Worm (Caenorhabditis elegans) whole organism, L4 larva: ENCODE results near the gene Y67D8B.5.

Experiments
- ceh-82 ChIP-seq: sonication (generic microtip); optimal IDR thresholded peaks from 2 replicates; lab custom pipeline; 2017; ENCODE audit warnings: missing biosample characterization, missing genetic modification characterization
- cey-2 ChIP-seq: sonication (generic microtip); optimal IDR thresholded peaks from 3 replicates; lab custom pipeline; 2017; ENCODE audit warnings: missing genetic modification characterization, mild to moderate bottlenecking, missing compliant biosample characterization, antibody characterized with exemption, borderline replicate concordance; ENCODE audit not compliant: insufficient read depth
- daf-12 ChIP-seq: fragments of 150-350 bp; optimal IDR thresholded peaks from 2 replicates; lab custom pipeline; 2014; ENCODE audit warnings: missing biosample characterization, missing genetic modification reagents, missing genetic modification characterization
- dmd-8 ChIP-seq: fragments of 200-800 bp; sonication (Bioruptor generic); IDR thresholded peaks from 2 replicates; pipeline ENCODE4 v1.3.6; 2022; ENCODE audit warnings: missing genetic modification characterization, missing compliant biosample characterization
- fkh-10 ChIP-seq: fragments of 150-350 bp; optimal IDR thresholded peaks from 2 replicates; lab custom pipeline; 2014; ENCODE audit warnings: missing biosample characterization, missing genetic modification reagents, missing genetic modification characterization
- fos-1 ChIP-seq: fragments of 150-350 bp; optimal IDR thresholded peaks from 2 replicates; lab custom pipeline; 2014; ENCODE audit warnings: missing biosample characterization, missing genetic modification characterization
- jun-1 ChIP-seq: fragments of 150-350 bp; optimal IDR thresholded peaks from 2 replicates; lab custom pipeline; 2014; ENCODE audit warnings: missing biosample characterization, missing genetic modification reagents, missing genetic modification characterization
- mdl-1 ChIP-seq, 2 experiments: fragments of 150-350 bp in 1 of 2; sonication (generic microtip) in 1 of 2; optimal IDR thresholded peaks; 2 replicates each; lab custom pipeline; 2014 to 2017; ENCODE audit warnings: missing biosample characterization in 2 of 2, missing genetic modification characterization in 2 of 2
- nhr-11 ChIP-seq: fragments of 150-350 bp; optimal IDR thresholded peaks from 2 replicates; lab custom pipeline; 2014; ENCODE audit warnings: missing biosample characterization, missing genetic modification characterization
- nhr-237 ChIP-seq: sonication (generic microtip); optimal IDR thresholded peaks from 2 replicates; lab custom pipeline; 2017; ENCODE audit warnings: missing biosample characterization, missing genetic modification characterization
- zag-1 ChIP-seq: fragments of 150-350 bp; optimal IDR thresholded peaks from 2 replicates; lab custom pipeline; 2014; ENCODE audit warnings: missing biosample characterization, missing genetic modification characterization

DNA sequence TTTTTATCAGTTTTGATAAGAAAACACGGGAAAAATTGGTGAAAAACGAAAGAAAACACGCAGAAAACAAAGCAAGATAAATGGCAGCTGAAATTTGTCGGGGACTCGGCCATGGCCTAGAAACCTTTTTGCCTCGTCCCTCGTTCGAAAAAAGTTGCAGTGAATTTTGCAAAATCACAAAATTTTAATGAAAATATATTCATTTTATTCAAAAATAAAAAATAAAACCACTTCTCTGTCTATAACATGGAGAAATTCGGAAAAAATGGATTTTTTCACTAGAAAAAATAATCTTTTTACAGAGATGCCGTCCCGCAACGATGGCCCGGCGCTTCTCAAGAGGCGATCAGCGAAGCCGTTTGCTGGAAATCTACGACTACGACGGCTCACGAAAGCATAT is 20.0 kb downstream of the Y67D8B.5 start, which contains the start of gene Y67D8A.2:
- TF ChIP-seq nhr-237: no peak
- no peak for TF ChIP-seq fkh-10 (GFP tag; lab: Kevin White, UChicago)
- no peak for TF ChIP-seq dmd-8 (GFP tag; lab: Robert Waterston, UW)
- no peak for TF ChIP-seq nhr-11 (tag; lab: Kevin White, UChicago)
- TF ChIP-seq fos-1 (tag; lab: Kevin White, UChicago): no peak
- TF ChIP-seq jun-1: no peak
- no peak for TF ChIP-seq cey-2 (tag; lab: Kevin White, UChicago)
- TF ChIP-seq ceh-82: no peak
- no peak for TF ChIP-seq mdl-1 (tag; optimal IDR thresholded peaks at IDR 0.05; lab: Kevin White, UChicago)
- no peak for TF ChIP-seq daf-12 (tag; lab: Kevin White, UChicago)
- no peak for TF ChIP-seq zag-1 (tag; lab: Kevin White, UChicago)
